Worm (Caenorhabditis elegans) whole organism, L1 larva: ENCODE results near the gene ZK721.3.
A peak's percentile ranks its signal among the peaks of the same experiment; 100 is the strongest.

ENCODE experiments used
- C16A3.4 ChIP-seq: fragments of 150-350 bp; optimal IDR thresholded peaks from 2 replicates; lab custom pipeline; 2014; ENCODE audit warnings: missing biosample characterization, missing genetic modification characterization
- Y116A8C.19 ChIP-seq: sonication (generic microtip); optimal IDR thresholded peaks from 2 replicates; lab custom pipeline; 2016; ENCODE audit warnings: missing compliant biosample characterization, missing genetic modification characterization, borderline replicate concordance
- aha-1 ChIP-seq: fragments of 150-350 bp; optimal IDR thresholded peaks from 2 replicates; lab custom pipeline; 2014; ENCODE audit warnings: missing biosample characterization, missing genetic modification characterization
- aly-2 ChIP-seq: fragments of 150-350 bp; optimal IDR thresholded peaks from 2 replicates; lab custom pipeline; 2014; ENCODE audit warnings: missing biosample characterization, missing genetic modification characterization
- ama-1 ChIP-seq: fragments of 150-350 bp; optimal IDR thresholded peaks from 2 replicates; lab custom pipeline; 2014
- ceh-88 ChIP-seq: fragments of 200-800 bp; sonication (Bioruptor generic); IDR thresholded peaks from 2 replicates; pipeline ENCODE4 v1.3.6; 2022; ENCODE audit warnings: missing genetic modification characterization, missing compliant biosample characterization
- ceh-90 ChIP-seq: sonication (generic microtip); optimal IDR thresholded peaks from 2 replicates; lab custom pipeline; 2016; ENCODE audit warnings: missing genetic modification characterization, missing compliant biosample characterization
- ces-1 ChIP-seq: fragments of 150-350 bp; optimal IDR thresholded peaks from 2 replicates; lab custom pipeline; 2014; ENCODE audit warnings: missing biosample characterization, missing genetic modification reagents, missing genetic modification characterization
- dpl-1 ChIP-seq, 3 experiments: fragments of 150-350 bp in 2 of 3; sonication (generic microtip) in 1 of 3; optimal IDR thresholded peaks; 2 replicates each; lab custom pipeline; 2014 to 2017; ENCODE audit warnings: missing biosample characterization in 3 of 3, missing genetic modification characterization in 3 of 3, missing genetic modification reagents in 3 of 3
- dsc-1 ChIP-seq: sonication (generic microtip); optimal IDR thresholded peaks from 2 replicates; lab custom pipeline; 2016; ENCODE audit warnings: mild to moderate bottlenecking, missing genetic modification characterization, missing compliant biosample characterization
- elt-3 ChIP-seq, 6 experiments: fragments of 150-350 bp in 1 of 6; sonication (generic microtip); optimal IDR thresholded peaks; 2 replicates each; lab custom pipeline; 2017 to 2018; ENCODE audit warnings: missing biosample characterization in 6 of 6, missing genetic modification characterization in 6 of 6, inconsistent platforms in 1 of 6
- ets-5 ChIP-seq: fragments of 200-800 bp; sonication (Bioruptor generic); IDR thresholded peaks from 2 replicates; pipeline ENCODE4 v1.3.6; 2022; ENCODE audit warnings: missing genetic modification characterization, missing compliant biosample characterization
- fkh-10 ChIP-seq: sonication (generic microtip); optimal IDR thresholded peaks from 2 replicates; lab custom pipeline; 2017; ENCODE audit warnings: missing biosample characterization, missing genetic modification reagents, missing genetic modification characterization
- fkh-4 ChIP-seq: sonication (generic microtip); optimal IDR thresholded peaks from 2 replicates; lab custom pipeline; 2016; ENCODE audit warnings: missing compliant biosample characterization, missing genetic modification characterization, borderline replicate concordance
- fkh-8 ChIP-seq: sonication (generic microtip); optimal IDR thresholded peaks from 2 replicates; lab custom pipeline; 2016; ENCODE audit warnings: mild to moderate bottlenecking, missing genetic modification characterization, missing compliant biosample characterization
- fos-1 ChIP-seq: fragments of 150-350 bp; optimal IDR thresholded peaks from 2 replicates; lab custom pipeline; 2014; ENCODE audit warnings: missing biosample characterization, missing genetic modification characterization
- grh-1 ChIP-seq: fragments of 200-800 bp; sonication (Bioruptor generic); IDR thresholded peaks from 2 replicates; pipeline ENCODE4 v1.3.6; 2022; ENCODE audit warnings: missing genetic modification reagents, missing genetic modification characterization, missing compliant biosample characterization
- hlh-17 ChIP-seq: fragments of 200-800 bp; sonication (Bioruptor generic); optimal IDR thresholded peaks from 2 replicates; lab custom pipeline; 2018; ENCODE audit warnings: missing genetic modification characterization, mild to moderate bottlenecking, missing compliant biosample characterization, moderate library complexity, borderline replicate concordance
- hlh-4 ChIP-seq: sonication (generic microtip); optimal IDR thresholded peaks from 2 replicates; lab custom pipeline; 2016; ENCODE audit warnings: mild to moderate bottlenecking, missing genetic modification characterization, missing compliant biosample characterization
- hpl-2 ChIP-seq: fragments of 150-350 bp; optimal IDR thresholded peaks from 2 replicates; lab custom pipeline; 2014; ENCODE audit warnings: missing biosample characterization, missing genetic modification reagents, missing genetic modification characterization
- irx-1 ChIP-seq: sonication (generic microtip); optimal IDR thresholded peaks from 2 replicates; lab custom pipeline; 2016; ENCODE audit warnings: missing genetic modification characterization, missing compliant biosample characterization
- lin-13 ChIP-seq: fragments of 150-350 bp; optimal IDR thresholded peaks from 2 replicates; lab custom pipeline; 2014; ENCODE audit warnings: missing biosample characterization, missing genetic modification reagents, missing genetic modification characterization
- lin-15B ChIP-seq: fragments of 150-350 bp; sonication (generic microtip); optimal IDR thresholded peaks from 3 replicates; lab custom pipeline; 2014; ENCODE audit warnings: missing biosample characterization, missing genetic modification characterization
- lin-39 ChIP-seq: fragments of 150-350 bp; optimal IDR thresholded peaks from 2 replicates; lab custom pipeline; 2014; ENCODE audit warnings: missing biosample characterization, missing genetic modification reagents, missing genetic modification characterization
- mab-9 ChIP-seq: fragments of 200-800 bp; sonication (Bioruptor generic); IDR thresholded peaks from 2 replicates; pipeline ENCODE4 v1.3.6; 2022; ENCODE audit warnings: missing genetic modification reagents, missing genetic modification characterization, missing compliant biosample characterization
- mdl-1 ChIP-seq, 2 experiments: fragments of 150-350 bp; optimal IDR thresholded peaks; 2 replicates each; lab custom pipeline; 2014 to 2017; ENCODE audit warnings: missing biosample characterization in 2 of 2, missing genetic modification characterization in 2 of 2, inconsistent platforms in 1 of 2
- mef-2 ChIP-seq: fragments of 150-350 bp; optimal IDR thresholded peaks from 2 replicates; lab custom pipeline; 2014; ENCODE audit warnings: missing biosample characterization, missing genetic modification characterization
- nhr-11 ChIP-seq: fragments of 150-350 bp; optimal IDR thresholded peaks from 2 replicates; lab custom pipeline; 2014; ENCODE audit warnings: missing biosample characterization, missing genetic modification characterization
- nhr-12 ChIP-seq: sonication (generic microtip); optimal IDR thresholded peaks from 2 replicates; lab custom pipeline; 2017; ENCODE audit warnings: missing biosample characterization, missing genetic modification characterization
- nhr-19 ChIP-seq: fragments of 200-800 bp; sonication (Bioruptor generic); conservative IDR thresholded peaks from 2 replicates; pipeline ENCODE4 v1.3.6; 2022; ENCODE audit warnings: missing genetic modification characterization, missing compliant biosample characterization
- nhr-20 ChIP-seq: sonication (generic microtip); optimal IDR thresholded peaks from 2 replicates; lab custom pipeline; 2016; ENCODE audit warnings: mild to moderate bottlenecking, missing genetic modification characterization, missing compliant biosample characterization
- nhr-28 ChIP-seq: fragments of 150-350 bp; optimal IDR thresholded peaks from 2 replicates; lab custom pipeline; 2014; ENCODE audit warnings: missing biosample characterization, missing genetic modification characterization
- nhr-76 ChIP-seq: sonication (generic microtip); optimal IDR thresholded peaks from 2 replicates; lab custom pipeline; 2017; ENCODE audit warnings: missing biosample characterization, missing genetic modification characterization
- nhr-77 ChIP-seq: fragments of 150-350 bp; optimal IDR thresholded peaks from 2 replicates; lab custom pipeline; 2014; ENCODE audit warnings: missing biosample characterization, missing genetic modification characterization
- pag-3 ChIP-seq: sonication (generic microtip); optimal IDR thresholded peaks from 2 replicates; lab custom pipeline; 2017; ENCODE audit warnings: missing genetic modification characterization, mild to moderate bottlenecking, missing compliant biosample characterization, antibody characterized with exemption, borderline replicate concordance; ENCODE audit not compliant: insufficient read depth
- pax-3 ChIP-seq: fragments of 200-800 bp; sonication (Bioruptor generic); optimal IDR thresholded peaks from 2 replicates; lab custom pipeline; 2018; ENCODE audit warnings: mild to moderate bottlenecking, missing genetic modification characterization, moderate library complexity, missing compliant biosample characterization
- pqm-1 ChIP-seq: sonication (generic microtip); optimal IDR thresholded peaks from 3 replicates; lab custom pipeline; 2017; ENCODE audit warnings: missing biosample characterization, missing genetic modification characterization
- rnt-1 ChIP-seq: sonication (generic microtip); optimal IDR thresholded peaks from 2 replicates; lab custom pipeline; 2016; ENCODE audit warnings: mild to moderate bottlenecking, missing genetic modification characterization, moderate library complexity, missing compliant biosample characterization
- snpc-4 ChIP-seq: fragments of 150-350 bp; optimal IDR thresholded peaks from 2 replicates; lab custom pipeline; 2014; ENCODE audit warnings: missing biosample characterization, missing genetic modification characterization
- sox-4 ChIP-seq: sonication (generic microtip); optimal IDR thresholded peaks from 2 replicates; lab custom pipeline; 2016; ENCODE audit warnings: missing genetic modification characterization, missing compliant biosample characterization
- sptf-1 ChIP-seq: fragments of 150-350 bp; optimal IDR thresholded peaks from 2 replicates; lab custom pipeline; 2014; ENCODE audit warnings: missing biosample characterization, missing genetic modification characterization
- swsn-7 ChIP-seq: sonication (generic microtip); optimal IDR thresholded peaks from 2 replicates; lab custom pipeline; 2016; ENCODE audit warnings: missing genetic modification characterization, missing compliant biosample characterization
- tbx-2 ChIP-seq: sonication (generic microtip); optimal IDR thresholded peaks from 2 replicates; lab custom pipeline; 2016; ENCODE audit warnings: missing genetic modification characterization, missing compliant biosample characterization
- unc-130 ChIP-seq: fragments of 150-350 bp; optimal IDR thresholded peaks from 2 replicates; lab custom pipeline; 2017; ENCODE audit warnings: missing biosample characterization, missing genetic modification characterization, inconsistent platforms
- unc-62 ChIP-seq: fragments of 150-350 bp; optimal IDR thresholded peaks from 2 replicates; lab custom pipeline; 2014; ENCODE audit warnings: missing biosample characterization, missing genetic modification reagents, missing genetic modification characterization
- unc-86 ChIP-seq: sonication (generic microtip); optimal IDR thresholded peaks from 2 replicates; lab custom pipeline; 2016; ENCODE audit warnings: missing genetic modification characterization, missing compliant biosample characterization
- xbp-1 ChIP-seq: sonication (generic microtip); optimal IDR thresholded peaks from 2 replicates; lab custom pipeline; 2016; ENCODE audit warnings: missing genetic modification characterization, missing compliant biosample characterization
- zag-1 ChIP-seq: fragments of 150-350 bp; optimal IDR thresholded peaks from 2 replicates; lab custom pipeline; 2014; ENCODE audit warnings: missing biosample characterization, missing genetic modification characterization
- ztf-4 ChIP-seq: fragments of 150-350 bp; optimal IDR thresholded peaks from 2 replicates; lab custom pipeline; 2014; ENCODE audit warnings: missing biosample characterization, missing genetic modification characterization

The ZK721.3 gene

ce11 chrX:8744192-8744985, 39.9 kb upstream of the ZK721.3 start (continued):
- TF ChIP-seq fkh-8 (tag; lab: Kevin White, UChicago), result peak; percentile 74
- no peak for TF ChIP-seq Y116A8C.19
- TF ChIP-seq snpc-4 (tag; lab: Kevin White, UChicago), result no peak
- TF ChIP-seq nhr-77, result no peak
- no peak for TF ChIP-seq fkh-4 (tag; lab: Kevin White, UChicago)
- TF ChIP-seq hpl-2 (GFP tag; lab: Kevin White, UChicago), result no peak
- TF ChIP-seq C16A3.4 (tag; lab: Kevin White, UChicago), result no peak
- no peak for TF ChIP-seq aha-1 (tag; lab: Kevin White, UChicago)
- TF ChIP-seq nhr-20 (tag; lab: Kevin White, UChicago), result peak; percentile 20
- TF ChIP-seq lin-39, result no peak
- no peak for TF ChIP-seq hlh-17 (GFP tag; lab: Kevin White, UChicago)
- no peak for TF ChIP-seq nhr-28 (tag; lab: Kevin White, UChicago)
- no peak for TF ChIP-seq lin-15B (tag; lab: Kevin White, UChicago)
- TF ChIP-seq aly-2 (tag; lab: Kevin White, UChicago), result no peak
- no peak for TF ChIP-seq xbp-1 (tag; lab: Kevin White, UChicago)
- TF ChIP-seq mef-2 (tag; lab: Kevin White, UChicago), result no peak
- TF ChIP-seq ets-5 (GFP tag; lab: Robert Waterston, UW), result no peak
- TF ChIP-seq, all 84 proteins: peak for 8

DNA sequence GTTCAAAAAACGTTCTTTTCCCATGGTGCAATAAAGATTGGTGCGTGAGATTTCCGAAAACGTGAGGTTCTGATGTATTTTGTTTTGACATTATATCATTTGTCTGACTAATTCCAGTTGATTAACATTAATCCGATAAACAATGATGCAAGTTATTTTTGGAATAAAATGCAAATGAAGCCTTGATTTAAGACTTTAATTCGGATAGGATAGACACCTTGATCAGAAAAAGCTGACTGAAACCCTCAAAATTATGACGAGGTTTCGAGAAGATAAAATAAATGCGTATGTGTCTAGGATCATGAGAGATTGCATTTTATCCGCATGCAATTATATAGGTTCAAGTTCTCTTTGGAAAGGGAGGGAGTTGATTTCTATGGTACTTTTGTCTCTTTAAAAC, 38.8 kb upstream of the ZK721.3 start:
- TF ChIP-seq dsc-1 (peak; percentile 91), unc-62 (no peak), fkh-8 (tag; lab: Kevin White, UChicago) (peak; percentile 44), pax-3 (peak; percentile 2)

DNA sequence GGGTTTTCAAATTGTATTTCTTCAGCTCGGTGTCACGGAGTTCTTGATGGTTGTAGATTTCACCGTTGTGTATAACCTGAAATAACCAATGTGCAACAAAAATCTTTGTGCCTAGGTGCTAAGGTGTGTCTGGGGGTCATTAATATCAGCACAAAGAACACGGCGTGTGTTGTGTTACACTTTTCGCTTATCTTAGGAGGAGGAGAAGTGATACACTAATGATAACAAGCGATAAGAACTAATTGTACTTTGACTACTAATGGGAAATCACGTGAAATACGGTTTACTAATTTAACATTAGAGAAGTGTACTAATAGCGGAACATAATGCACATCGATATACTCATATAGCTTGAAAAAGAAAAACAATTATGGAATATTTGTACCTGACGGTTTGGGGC, 34.1 kb upstream of the ZK721.3 start:
- TF ChIP-seq unc-62 (no peak), nhr-11 (tag; lab: Kevin White, UChicago) (no peak), nhr-76 (tag; lab: Kevin White, UChicago) (no peak), mef-2 (tag; lab: Kevin White, UChicago) (no peak), ama-1 (lab: Kevin White, UChicago) (no peak), rnt-1 (tag; lab: Kevin White, UChicago) (no peak), lin-13 (GFP tag; lab: Kevin White, UChicago) (no peak), sox-4 (tag; lab: Kevin White, UChicago) (no peak), ces-1 (GFP tag; lab: Kevin White, UChicago) (no peak), nhr-28 (tag; lab: Kevin White, UChicago) (no peak), hlh-4 (no peak), mdl-1 (tag; optimal IDR thresholded peaks at IDR 0.05; lab: Kevin White, UChicago) (no peak), tbx-2 (no peak), nhr-20 (tag; lab: Kevin White, UChicago) (peak; percentile 63), irx-1 (tag; lab: Kevin White, UChicago) (no peak), fos-1 (tag; lab: Kevin White, UChicago) (no peak), pag-3 (no peak), nhr-12 (no peak), mab-9 (GFP tag; lab: Robert Waterston, UW) (no peak), dpl-1 (GFP tag; optimal IDR thresholded peaks at IDR 0.05; lab: Kevin White, UChicago) (no peak), ceh-88 (GFP tag; lab: Robert Waterston, UW) (no peak), elt-3 (tag; optimal IDR thresholded peaks at IDR 0.05; lab: Kevin White, UChicago) (peak; percentile 59 to 97 (median 92)), sptf-1 (tag; lab: Kevin White, UChicago) (no peak), unc-130 (tag; lab: Kevin White, UChicago) (no peak), swsn-7 (tag; lab: Kevin White, UChicago) (no peak), ets-5 (GFP tag; lab: Robert Waterston, UW) (no peak), aha-1 (tag; lab: Kevin White, UChicago) (no peak), nhr-19 (GFP tag; lab: Robert Waterston, UW) (peak; percentile 63), ztf-4 (tag; lab: Kevin White, UChicago) (no peak), pqm-1 (tag; lab: Kevin White, UChicago) (peak; percentile 7), grh-1 (0 out of 2 replicates have a peak, but pooled peaks have one; percentile 5), hpl-2 (GFP tag; lab: Kevin White, UChicago) (no peak), zag-1 (no peak), fkh-10 (GFP tag; lab: Kevin White, UChicago) (no peak), unc-86 (tag; lab: Kevin White, UChicago) (no peak), ceh-90 (tag; lab: Kevin White, UChicago) (no peak)
